Worm (Caenorhabditis elegans) whole organism, L4/young adult: ENCODE measurements around the gene C38D4.7.
"Not testable (repeated sequence)": the region's sequence is repeated elsewhere in the genome, so short reads cannot be mapped to it uniquely, and the experiment has no call there.

Experiments used
- W03F9.2 ChIP-seq: fragments of 150-350 bp; optimal IDR thresholded peaks from 2 replicates; lab custom pipeline; 2014; ENCODE audit warnings: missing biosample characterization, missing genetic modification characterization
- dao-5 ChIP-seq: sonication (generic microtip); optimal IDR thresholded peaks from 2 replicates; lab custom pipeline; 2016; ENCODE audit warnings: missing genotype, missing genetic modification characterization, moderate library complexity, missing compliant biosample characterization
- him-1 ChIP-seq: sonication (generic microtip); optimal IDR thresholded peaks from 2 replicates; lab custom pipeline; 2016; ENCODE audit warnings: missing genotype, missing genetic modification reagents, missing genetic modification characterization, missing compliant biosample characterization

The C38D4.7 gene

DNA sequence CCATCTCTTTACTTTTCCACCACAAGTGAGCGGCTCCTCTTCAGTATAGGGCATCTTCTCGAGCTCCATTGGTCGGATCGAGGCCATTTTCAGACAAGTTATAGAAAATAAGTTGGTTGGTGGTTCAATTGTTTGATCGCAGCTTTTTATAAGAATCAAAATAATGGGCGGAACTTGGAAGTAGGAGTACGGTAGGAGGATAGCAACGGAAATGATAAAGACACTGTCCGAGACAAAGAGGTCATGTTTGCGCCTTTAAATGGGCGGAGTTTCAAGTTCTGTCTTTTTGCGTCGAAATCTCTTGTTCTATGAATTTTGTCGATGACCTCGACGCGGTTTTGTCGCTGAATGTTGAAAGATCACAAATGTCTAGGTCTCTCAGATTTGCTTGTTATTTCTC lies 11.0 kb upstream of the C38D4.7 start, which contains the start of gene F26A1.8:
TSS of gene F26A1.8 (minus strand) at position 101 of the 400 bp plus-strand sequence.
- TF ChIP-seq dao-5 (tag; lab: Kevin White, UChicago): no peak
- no peak for TF ChIP-seq W03F9.2 (tag; lab: Kevin White, UChicago)
- no peak for TF ChIP-seq him-1 (tag; lab: Kevin White, UChicago)

DNA sequence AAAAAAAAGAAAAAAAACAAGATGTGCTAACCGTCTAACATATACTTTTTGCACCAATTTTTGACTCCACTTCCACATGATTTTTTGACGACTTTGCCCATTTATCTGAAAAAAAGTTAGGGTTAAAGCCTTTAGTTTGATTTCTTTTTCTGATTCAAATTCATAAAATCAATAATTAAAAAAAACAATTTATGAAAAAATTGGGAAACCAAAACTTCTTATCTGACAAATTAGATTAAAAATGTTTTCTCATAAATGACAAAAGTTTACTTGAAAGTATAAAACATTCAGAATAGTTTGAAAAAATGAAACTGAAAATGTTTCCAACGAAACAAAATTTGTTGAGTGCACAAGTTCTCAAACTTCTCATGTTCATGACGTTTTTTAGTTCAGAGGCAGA lies 8.7 kb upstream of the C38D4.7 start, which contains the start of gene F26A1.7:
TSS of gene F26A1.7 (minus strand) at position 101 of the 400 bp plus-strand sequence.
- no peak for TF ChIP-seq him-1 (tag; lab: Kevin White, UChicago)
- no peak for TF ChIP-seq W03F9.2 (tag; lab: Kevin White, UChicago)
- TF ChIP-seq dao-5 (tag; lab: Kevin White, UChicago): no peak

DNA sequence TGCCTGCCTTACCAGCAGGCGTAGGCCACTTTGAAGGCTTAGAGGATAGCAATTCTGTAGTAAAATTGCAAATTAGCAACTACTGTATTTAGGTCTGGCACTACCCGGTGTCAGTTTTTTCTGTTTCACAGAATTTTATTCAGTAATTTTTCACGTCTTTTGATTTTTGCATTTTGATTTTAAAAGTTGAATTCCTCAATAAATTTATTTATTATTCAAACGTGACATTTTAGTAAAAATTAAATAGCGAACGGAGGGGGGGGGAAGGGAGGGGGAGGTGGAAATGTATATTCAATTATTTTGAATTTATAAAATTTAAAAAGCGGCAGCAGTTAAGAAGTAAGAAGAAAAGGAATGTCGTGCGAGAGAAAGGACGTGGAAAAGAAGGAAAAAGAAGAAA lies 6.1 kb upstream of the C38D4.7 start, which contains the start of gene F26A1.4:
TSS of gene F26A1.4 (plus strand) at position 301 of the 400 bp plus-strand sequence.
- TF ChIP-seq him-1 (tag; lab: Kevin White, UChicago) (no peak), dao-5 (tag; lab: Kevin White, UChicago) (no peak)

DNA sequence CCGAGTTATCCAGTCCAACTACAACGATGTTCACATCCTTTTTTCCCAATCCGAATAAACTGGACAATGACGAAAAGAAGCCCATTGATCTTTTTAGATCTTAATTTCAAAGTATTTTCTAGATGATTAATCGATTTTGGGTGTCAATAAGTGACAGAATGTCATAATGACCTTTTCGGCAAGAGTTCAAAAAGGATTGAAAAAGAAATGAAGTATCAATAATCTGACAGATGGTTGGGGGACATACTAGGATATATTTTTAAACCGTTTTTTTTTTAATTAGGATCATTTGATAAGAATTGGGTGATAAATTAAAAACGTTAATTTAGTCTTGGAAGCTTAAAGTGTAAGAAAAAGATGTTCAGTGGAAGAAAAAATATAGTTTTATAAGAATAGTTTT lies 3.6 kb upstream of the C38D4.7 start, which contains the start of gene arl-6:
TSS of gene arl-6 (minus strand) at position 101 of the 400 bp plus-strand sequence.
- TF ChIP-seq W03F9.2 (tag; lab: Kevin White, UChicago) (no peak), dao-5 (tag; lab: Kevin White, UChicago) (no peak), him-1 (tag; lab: Kevin White, UChicago) (no peak)

- TF ChIP-seq W03F9.2 (tag; lab: Kevin White, UChicago) (no peak), him-1 (tag; lab: Kevin White, UChicago) (no peak), dao-5 (tag; lab: Kevin White, UChicago) (no peak)
Observed at ce11 chrIII:4809526-4810153, 1.5 kb downstream of the C38D4.7 start, which contains the start of gene pal-1. Gene pal-1 (minus strand): TSS chrIII:4809576.

ce11 chrIII:4808089-4808488 lies 3.0 kb downstream of the C38D4.7 start:
- TF ChIP-seq dao-5 (tag; lab: Kevin White, UChicago) (no peak), W03F9.2 (tag; lab: Kevin White, UChicago) (no peak), him-1 (tag; lab: Kevin White, UChicago) (no peak)

DNA sequence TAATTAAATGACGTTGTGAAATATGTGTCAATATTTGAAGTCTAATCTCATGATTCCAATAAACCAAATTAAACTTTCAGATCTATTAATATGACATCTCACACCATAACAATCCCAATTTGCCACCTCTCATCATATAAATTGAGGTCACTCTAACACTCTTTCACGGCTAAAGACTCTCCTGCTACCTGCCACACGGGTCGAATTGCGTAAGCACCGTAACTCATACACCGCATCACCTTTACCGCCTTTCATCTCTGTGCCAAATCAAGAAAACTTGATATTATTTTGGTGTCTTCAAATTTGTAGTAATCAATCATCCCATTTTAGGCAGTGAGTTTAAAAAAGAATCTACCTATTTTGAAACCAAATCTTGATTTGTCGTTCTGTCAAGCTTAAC lies 4.8 kb downstream of the C38D4.7 start:
- TF ChIP-seq dao-5 (tag; lab: Kevin White, UChicago): no peak
- TF ChIP-seq W03F9.2 (tag; lab: Kevin White, UChicago): no peak
- TF ChIP-seq him-1 (tag; lab: Kevin White, UChicago): no peak

ce11 chrIII:4802707-4803106 lies 8.4 kb downstream of the C38D4.7 start, which contains the start of gene metl-5:
Gene metl-5 (plus strand): TSS chrIII:4803007.
- TF ChIP-seq dao-5 (tag; lab: Kevin White, UChicago) (no peak), him-1 (tag; lab: Kevin White, UChicago) (no peak), W03F9.2 (tag; lab: Kevin White, UChicago) (no peak)

DNA sequence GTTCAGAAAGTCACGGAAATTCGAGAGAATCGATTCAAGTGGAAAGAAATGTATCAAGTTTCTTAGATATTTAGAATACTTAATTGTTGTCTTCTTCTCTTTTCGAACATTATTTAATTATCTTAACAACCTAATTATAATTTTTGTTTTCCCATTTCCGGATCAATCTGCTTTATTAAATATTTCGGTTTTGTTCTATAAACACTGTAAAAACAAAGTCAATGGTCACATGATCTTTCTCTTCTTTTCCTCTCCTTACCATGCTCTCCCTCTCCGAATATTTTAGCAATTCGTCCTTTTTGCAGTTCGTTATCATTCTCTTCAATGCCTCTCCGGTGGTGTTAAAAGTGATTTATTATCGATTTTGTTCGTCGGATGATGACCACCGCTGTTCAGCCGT lies 14.6 kb downstream of the C38D4.7 start, which contains the start of gene tag-325:
TSS of gene tag-325 (plus strand) at position 301 of the 400 bp plus-strand sequence.
- TF ChIP-seq him-1 (tag; lab: Kevin White, UChicago): no peak
- no peak for TF ChIP-seq dao-5 (tag; lab: Kevin White, UChicago)
- no peak for TF ChIP-seq W03F9.2 (tag; lab: Kevin White, UChicago)

- TF ChIP-seq W03F9.2 (tag; lab: Kevin White, UChicago) (peak; percentile 33), dao-5 (tag; lab: Kevin White, UChicago) (no peak)
Observed at ce11 chrIII:4796039-4796438, 15.1 kb downstream of the C38D4.7 start.

DNA sequence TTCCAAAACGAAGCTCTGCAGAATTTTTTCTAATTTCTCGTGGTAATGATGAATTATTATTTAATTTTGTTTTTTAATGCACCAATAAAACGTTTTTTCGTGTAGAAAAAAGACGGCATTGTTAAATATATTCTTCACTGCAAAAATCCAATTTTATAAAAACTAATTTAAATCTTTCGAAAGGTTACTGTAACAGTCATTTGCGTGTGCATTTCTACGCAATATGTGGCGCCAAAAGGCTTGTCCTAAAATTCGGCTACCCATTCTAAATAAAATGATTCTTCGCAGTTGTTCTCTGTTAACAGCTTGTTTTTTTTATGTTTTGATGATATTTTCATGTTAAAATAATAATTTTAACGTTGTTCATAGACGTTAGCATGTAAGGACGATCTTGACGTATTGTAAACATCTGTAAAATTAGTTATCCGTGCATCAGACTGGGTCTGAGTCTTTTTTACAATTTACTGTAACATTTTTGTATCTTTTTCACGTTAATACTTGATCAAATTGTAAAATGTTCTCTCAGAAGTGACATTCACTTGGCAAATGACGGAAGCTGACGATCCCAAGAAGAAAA lies 18.4 kb downstream of the C38D4.7 start, which contains the start of gene mip-1:
TSS of gene mip-1 (plus strand) at position 527 of the 577 bp plus-strand sequence.
- TF ChIP-seq W03F9.2 (tag; lab: Kevin White, UChicago) (no peak), him-1 (tag; lab: Kevin White, UChicago) (no peak), dao-5 (tag; lab: Kevin White, UChicago) (no peak)

DNA sequence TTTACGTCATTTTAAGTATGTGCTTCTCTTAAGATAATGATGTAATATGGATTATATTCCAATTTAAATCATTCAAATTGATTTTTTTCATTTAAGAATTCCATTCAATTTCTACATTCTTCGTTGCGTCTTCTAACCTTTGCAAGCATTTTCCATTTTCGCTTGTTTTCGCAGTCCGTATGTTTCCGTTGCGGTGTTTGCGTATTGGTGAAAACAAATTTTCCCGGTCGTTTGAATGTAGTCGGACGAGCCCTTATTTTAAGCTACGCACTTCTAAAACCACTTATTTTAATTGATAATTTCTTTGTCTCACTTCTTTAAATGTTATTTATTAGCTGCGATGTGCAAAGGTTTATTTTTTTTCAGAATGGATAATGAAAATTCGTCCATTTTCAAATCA lies 25.4 kb downstream of the C38D4.7 start, which contains the start of gene mel-28:
TSS of gene mel-28 (plus strand) at position 367 of the 400 bp plus-strand sequence.
- TF ChIP-seq him-1 (tag; lab: Kevin White, UChicago) (no peak), W03F9.2 (tag; lab: Kevin White, UChicago) (no peak), dao-5 (tag; lab: Kevin White, UChicago) (no peak)

DNA sequence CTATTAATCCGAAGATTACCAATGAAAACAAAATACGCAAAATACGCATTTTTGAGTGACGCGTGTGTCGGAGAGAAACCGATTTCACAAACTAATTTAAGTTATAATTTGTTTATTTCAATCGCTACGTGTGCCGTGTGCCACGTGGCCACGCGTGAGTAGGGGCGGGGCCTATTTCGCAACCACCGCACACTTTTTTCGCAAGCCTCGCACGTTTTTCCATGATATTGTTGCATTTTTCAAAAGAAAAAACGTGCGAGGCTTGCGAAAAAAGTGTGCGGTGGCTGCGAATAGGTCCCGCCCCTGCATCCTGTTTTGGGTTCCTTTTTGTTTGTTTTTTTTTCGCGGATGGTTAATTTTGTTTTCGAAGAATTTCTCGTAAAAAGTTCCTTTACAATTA lies 26.0 kb downstream of the C38D4.7 start, which contains the start of gene enu-3.2:
TSS of gene enu-3.2 (minus strand) at position 105 of the 400 bp plus-strand sequence.
- TF ChIP-seq him-1, W03F9.2, dao-5 (tag; lab: Kevin White, UChicago): not testable (repeated sequence)
